Fruit fly (Drosophila melanogaster) whole organism, pupa: ENCODE measurements around the gene CG13045.

Source experiments
- CG14655 ChIP-seq: fragments of 200-800 bp; sonication (Bioruptor generic); optimal IDR thresholded peaks from 3 replicates; lab custom pipeline; 2017; ENCODE audit warnings: mild to moderate bottlenecking, missing biosample characterization, missing genetic modification reagents, missing genetic modification characterization
- CG32121 ChIP-seq: fragments of 200-800 bp; sonication (Bioruptor generic); IDR thresholded peaks from 2 replicates; pipeline ENCODE4 v1.3.6; 2022; ENCODE audit warnings: missing biosample characterization, missing genetic modification characterization
- CG8301 ChIP-seq: fragments of 200-800 bp; sonication (Bioruptor generic); optimal IDR thresholded peaks from 2 replicates; lab custom pipeline; 2018; ENCODE audit warnings: missing biosample characterization, mild to moderate bottlenecking, missing genetic modification characterization
- EcR ChIP-seq: fragments of 200-800 bp; sonication (Bioruptor generic); optimal IDR thresholded peaks from 3 replicates; lab custom pipeline; 2019; ENCODE audit warnings: missing biosample characterization, missing genetic modification characterization, mild to moderate bottlenecking, moderate library complexity, missing genetic modification reagents
- Pif1A ChIP-seq: fragments of 200-800 bp; sonication (Bioruptor generic); optimal IDR thresholded peaks from 3 replicates; lab custom pipeline; 2016; ENCODE audit warnings: missing biosample characterization, missing genetic modification characterization
- Pif1B ChIP-seq: fragments of 200-800 bp; sonication (Bioruptor generic); optimal IDR thresholded peaks from 3 replicates; lab custom pipeline; 2016; ENCODE audit warnings: missing biosample characterization, missing genetic modification characterization
- Snoo ChIP-seq: fragments of 200-800 bp; sonication (Bioruptor generic); optimal IDR thresholded peaks from 3 replicates; lab custom pipeline; 2017; ENCODE audit warnings: missing biosample characterization, mild to moderate bottlenecking, missing genetic modification characterization, inconsistent platforms
- gl ChIP-seq: fragments of 200-800 bp; sonication (Bioruptor generic); optimal IDR thresholded peaks from 2 replicates; lab custom pipeline; 2018; ENCODE audit warnings: missing biosample characterization, mild to moderate bottlenecking, missing genetic modification characterization
- rn ChIP-seq: fragments of 200-800 bp; sonication (Bioruptor generic); IDR thresholded peaks from 2 replicates; pipeline ENCODE4 v1.3.6; 2022; ENCODE audit warnings: missing biosample characterization, missing genetic modification characterization

- TF ChIP-seq CG32121 (no peak), Snoo (no peak), CG8301 (tag; lab: Kevin White, UChicago) (no peak), gl (no peak), EcR (GFP tag; lab: Kevin White, UChicago) (no peak), Pif1B (GFP tag; lab: Kevin White, UChicago) (no peak), Pif1A (no peak), rn (GFP tag; lab: Robert Waterston, UW) (no peak), CG14655 (no peak)
These were observed 38.7 kb upstream of the CG13045 start, which contains the start of gene CG33061 for dm6 chr3L:16329495-16329894.
